Worm (Caenorhabditis elegans) whole organism, L4 larva: ENCODE results near the gene F09G8.5.

Experiments used
- F10B5.3 ChIP-seq: sonication (generic microtip); optimal IDR thresholded peaks from 2 replicates; lab custom pipeline; 2016; ENCODE audit warnings: mild to moderate bottlenecking, missing genetic modification characterization, missing compliant biosample characterization
- T20F7.1 ChIP-seq: fragments of 200-800 bp; sonication (Bioruptor generic); optimal IDR thresholded peaks from 2 replicates; lab custom pipeline; 2018; ENCODE audit warnings: mild to moderate bottlenecking, missing genetic modification characterization, missing compliant biosample characterization
- T26A8.4 ChIP-seq: fragments of 200-800 bp; sonication (Bioruptor generic); IDR thresholded peaks from 2 replicates; pipeline ENCODE4 v1.3.6; 2022; ENCODE audit warnings: missing genetic modification characterization, missing compliant biosample characterization
- ZK546.5 ChIP-seq, 2 experiments: sonication (generic microtip); optimal IDR thresholded peaks; 2 replicates each; lab custom pipeline; 2017; ENCODE audit warnings: missing biosample characterization in 2 of 2, missing genetic modification characterization in 2 of 2
- aly-2 ChIP-seq: sonication (generic microtip); optimal IDR thresholded peaks from 2 replicates; lab custom pipeline; 2018; ENCODE audit warnings: missing biosample characterization, missing genetic modification characterization
- arid-1 ChIP-seq: fragments of 200-800 bp; sonication (Bioruptor generic); conservative IDR thresholded peaks from 2 replicates; pipeline ENCODE4 v1.3.6; 2022; ENCODE audit warnings: missing genetic modification reagents, missing genetic modification characterization, missing compliant biosample characterization
- attf-4 ChIP-seq: sonication (generic microtip); optimal IDR thresholded peaks from 3 replicates; lab custom pipeline; 2017; ENCODE audit warnings: missing biosample characterization, missing genetic modification characterization
- ceh-20 ChIP-seq: fragments of 200-800 bp; sonication (Bioruptor generic); IDR thresholded peaks from 2 replicates; pipeline ENCODE4 v1.3.6; 2022; ENCODE audit warnings: missing genetic modification reagents, missing genetic modification characterization, missing compliant biosample characterization
- ceh-32 ChIP-seq: sonication (generic microtip); optimal IDR thresholded peaks from 2 replicates; lab custom pipeline; 2016; ENCODE audit warnings: mild to moderate bottlenecking, missing genetic modification characterization, missing compliant biosample characterization; ENCODE audit not compliant: poor library complexity
- ctbp-1 ChIP-seq: fragments of 200-800 bp; sonication (Bioruptor generic); IDR thresholded peaks from 2 replicates; pipeline ENCODE4 v1.3.6; 2022; ENCODE audit warnings: missing genetic modification reagents, missing genetic modification characterization, missing compliant biosample characterization
- daf-16 ChIP-seq, 3 experiments: sonication (generic microtip); optimal IDR thresholded peaks; 2 replicates each; lab custom pipeline; 2016 to 2017; ENCODE audit warnings: missing genetic modification characterization in 3 of 3, missing genetic modification reagents in 3 of 3, mild to moderate bottlenecking in 2 of 3, missing compliant biosample characterization in 2 of 3, missing biosample characterization in 1 of 3, moderate library complexity in 1 of 3
- daf-19 ChIP-seq: fragments of 200-800 bp; sonication (Bioruptor generic); conservative IDR thresholded peaks from 2 replicates; pipeline ENCODE4 v1.3.6; 2022; ENCODE audit warnings: missing genetic modification characterization, missing compliant biosample characterization
- dmd-6 ChIP-seq: fragments of 200-800 bp; sonication (Bioruptor generic); IDR thresholded peaks from 2 replicates; pipeline ENCODE4 v1.3.6; 2022; ENCODE audit warnings: missing genetic modification reagents, missing genetic modification characterization, missing compliant biosample characterization
- dmd-9 ChIP-seq: fragments of 200-800 bp; sonication (Bioruptor generic); IDR thresholded peaks from 2 replicates; pipeline ENCODE4 v1.3.6; 2022; ENCODE audit warnings: missing genetic modification reagents, missing genetic modification characterization, missing compliant biosample characterization
- dve-1 ChIP-seq: sonication (generic microtip); optimal IDR thresholded peaks from 2 replicates; lab custom pipeline; 2017; ENCODE audit warnings: antibody characterized with exemption, mild to moderate bottlenecking, missing genetic modification characterization, missing compliant biosample characterization; ENCODE audit not compliant: insufficient read depth
- gei-8 ChIP-seq: fragments of 200-800 bp; sonication (Bioruptor generic); optimal IDR thresholded peaks from 2 replicates; lab custom pipeline; 2018; ENCODE audit warnings: mild to moderate bottlenecking, missing genetic modification characterization, missing compliant biosample characterization
- hlh-11 ChIP-seq: fragments of 200-800 bp; sonication (Bioruptor generic); optimal IDR thresholded peaks from 2 replicates; lab custom pipeline; 2018; ENCODE audit warnings: mild to moderate bottlenecking, missing genetic modification characterization, missing compliant biosample characterization
- jun-1 ChIP-seq: fragments of 150-350 bp; optimal IDR thresholded peaks from 2 replicates; lab custom pipeline; 2014; ENCODE audit warnings: missing biosample characterization, missing genetic modification reagents, missing genetic modification characterization
- lin-38 ChIP-seq: fragments of 200-800 bp; sonication (Bioruptor generic); IDR thresholded peaks from 2 replicates; pipeline ENCODE4 v1.3.6; 2022; ENCODE audit warnings: missing genetic modification reagents, missing genetic modification characterization, missing compliant biosample characterization
- lin-39 ChIP-seq: fragments of 150-350 bp; optimal IDR thresholded peaks from 2 replicates; lab custom pipeline; 2014; ENCODE audit warnings: missing biosample characterization, missing genetic modification reagents, missing genetic modification characterization
- lir-3 ChIP-seq: sonication (generic microtip); optimal IDR thresholded peaks from 2 replicates; lab custom pipeline; 2016; ENCODE audit warnings: mild to moderate bottlenecking, missing genetic modification characterization, missing compliant biosample characterization
- lsy-2 ChIP-seq, 2 experiments: fragments of 150-350 bp in 1 of 2; sonication (generic microtip) in 1 of 2; optimal IDR thresholded peaks; 2 replicates each; lab custom pipeline; 2014 to 2017; ENCODE audit warnings: missing biosample characterization in 2 of 2, missing genetic modification characterization in 2 of 2
- mep-1 ChIP-seq: fragments of 150-350 bp; sonication (generic microtip); optimal IDR thresholded peaks from 3 replicates; lab custom pipeline; 2014; ENCODE audit warnings: missing biosample characterization, missing genetic modification characterization
- mxl-2 ChIP-seq: fragments of 200-800 bp; sonication (Bioruptor generic); conservative IDR thresholded peaks from 2 replicates; pipeline ENCODE4 v1.3.6; 2022; ENCODE audit warnings: missing genetic modification reagents, missing genetic modification characterization, missing compliant biosample characterization
- nhr-11 ChIP-seq: fragments of 150-350 bp; optimal IDR thresholded peaks from 2 replicates; lab custom pipeline; 2014; ENCODE audit warnings: missing biosample characterization, missing genetic modification characterization
- nhr-25 ChIP-seq: sonication (generic microtip); optimal IDR thresholded peaks from 2 replicates; lab custom pipeline; 2017; ENCODE audit warnings: missing genetic modification characterization, mild to moderate bottlenecking, missing compliant biosample characterization, antibody characterized with exemption, moderate library complexity, borderline replicate concordance; ENCODE audit not compliant: insufficient read depth
- nhr-28 ChIP-seq: fragments of 150-350 bp; optimal IDR thresholded peaks from 2 replicates; lab custom pipeline; 2014; ENCODE audit warnings: missing biosample characterization, missing genetic modification characterization
- nhr-76 ChIP-seq: fragments of 150-350 bp; optimal IDR thresholded peaks from 2 replicates; lab custom pipeline; 2014; ENCODE audit warnings: missing biosample characterization, missing genetic modification characterization
- nhr-77 ChIP-seq: fragments of 150-350 bp; optimal IDR thresholded peaks from 2 replicates; lab custom pipeline; 2014; ENCODE audit warnings: missing biosample characterization, missing genetic modification characterization
- php-3 ChIP-seq: fragments of 200-800 bp; sonication (Bioruptor generic); IDR thresholded peaks from 2 replicates; pipeline ENCODE4 v1.3.6; 2022; ENCODE audit warnings: missing genetic modification reagents, missing genetic modification characterization, missing compliant biosample characterization
- pqm-1 ChIP-seq: sonication (generic microtip); optimal IDR thresholded peaks from 2 replicates; lab custom pipeline; 2017; ENCODE audit warnings: missing biosample characterization, missing genetic modification characterization
- rbr-2 ChIP-seq: sonication (generic microtip); optimal IDR thresholded peaks from 2 replicates; lab custom pipeline; 2016; ENCODE audit warnings: missing genotype, missing genetic modification characterization, missing compliant biosample characterization
- saeg-2 ChIP-seq: fragments of 200-800 bp; sonication (Bioruptor generic); IDR thresholded peaks from 2 replicates; pipeline ENCODE4 v1.3.6; 2022; ENCODE audit warnings: missing genetic modification reagents, missing genetic modification characterization, missing compliant biosample characterization
- sdz-12 ChIP-seq: fragments of 200-800 bp; sonication (Bioruptor generic); optimal IDR thresholded peaks from 2 replicates; lab custom pipeline; 2018; ENCODE audit warnings: mild to moderate bottlenecking, missing genetic modification characterization, missing compliant biosample characterization
- set-16 ChIP-seq: fragments of 200-800 bp; sonication (Bioruptor generic); IDR thresholded peaks from 2 replicates; pipeline ENCODE4 v1.3.6; 2022; ENCODE audit warnings: missing genetic modification reagents, missing genetic modification characterization, missing compliant biosample characterization
- snpc-1.2 ChIP-seq: fragments of 200-800 bp; sonication (Bioruptor generic); IDR thresholded peaks from 2 replicates; pipeline ENCODE4 v1.3.6; 2022; ENCODE audit warnings: missing genetic modification reagents, missing genetic modification characterization, missing compliant biosample characterization
- spr-3 ChIP-seq: fragments of 200-800 bp; sonication (Bioruptor generic); optimal IDR thresholded peaks from 2 replicates; lab custom pipeline; 2018; ENCODE audit warnings: mild to moderate bottlenecking, missing genetic modification characterization, missing compliant biosample characterization
- unc-62 ChIP-seq, 3 experiments: fragments of 150-350 bp in 1 of 3; sonication (generic microtip); optimal IDR thresholded peaks in 2 of 3; peaks in 1 of 3; 1 replicate in 1 of 3; 2 replicates in 2 of 3; lab custom pipeline; 2014 to 2017; ENCODE audit warnings: missing biosample characterization in 3 of 3, missing genetic modification characterization in 3 of 3, missing genetic modification reagents in 3 of 3, missing genotype in 1 of 3
- zip-2 ChIP-seq: fragments of 150-350 bp; optimal IDR thresholded peaks from 2 replicates; lab custom pipeline; 2014; ENCODE audit warnings: missing biosample characterization, missing genetic modification characterization

Gene F09G8.5

ce11 chrIII:8232634-8233033 lies 22.1 kb upstream of the F09G8.5 start, which contains the start of gene henn-1:
Gene henn-1, plus strand, starts transcription at chrIII:8232651.
- TF ChIP-seq sdz-12 (GFP tag; lab: Kevin White, UChicago), result peak; percentile 27
- TF ChIP-seq hlh-11 (tag; lab: Kevin White, UChicago), result peak; percentile 3
- TF ChIP-seq unc-62 (GFP tag; optimal IDR thresholded peaks at IDR 0.05 in 1 of 2; lab: Kevin White, UChicago), result peak in 1 of 2 experiments; percentile 56
- TF ChIP-seq unc-62 (tag; optimal IDR thresholded peaks at IDR 0.05; lab: Kevin White, UChicago), result no peak
- TF ChIP-seq ceh-20 (GFP tag; lab: Robert Waterston, UW), result no peak
- TF ChIP-seq mep-1 (tag; lab: Kevin White, UChicago), result peak; percentile 10
- TF ChIP-seq dve-1, result peak; percentile 16
- 0 out of 2 replicates have a peak, but pooled peaks have one; percentile 21 for TF ChIP-seq arid-1 (GFP tag; lab: Robert Waterston, UW)
- 0 out of 2 replicates have a peak, but pooled peaks have one; percentile 8 for TF ChIP-seq ctbp-1
- TF ChIP-seq set-16 (GFP tag; lab: Robert Waterston, UW), result no peak
- peak; percentile 48 for TF ChIP-seq lin-39 (tag; lab: Kevin White, UChicago)
- TF ChIP-seq attf-4 (tag; lab: Kevin White, UChicago), result no peak
- TF ChIP-seq, all 104 proteins: peak for 8

ce11 chrIII:8235358-8235757 lies 19.4 kb upstream of the F09G8.5 start, which contains the start of gene C02F5.14:
Gene C02F5.14, minus strand, starts transcription at chrIII:8235514.
- TF ChIP-seq T26A8.4 (GFP tag; lab: Robert Waterston, UW) (no peak), lin-38 (GFP tag; lab: Robert Waterston, UW) (no peak), jun-1 (tag; lab: Kevin White, UChicago) (no peak), nhr-25 (no peak)

ce11 chrIII:8235880-8236279 lies 18.9 kb upstream of the F09G8.5 start, which contains the start of gene C02F5.5:
Gene C02F5.5, plus strand, starts transcription at chrIII:8236180.
- TF ChIP-seq nhr-11, result no peak
- no peak for TF ChIP-seq rbr-2
- no peak for TF ChIP-seq nhr-76 (tag; lab: Kevin White, UChicago)
- TF ChIP-seq F10B5.3 (tag; lab: Kevin White, UChicago), result no peak
- no peak for TF ChIP-seq ceh-32 (tag; lab: Kevin White, UChicago)
- no peak for TF ChIP-seq spr-3 (GFP tag; lab: Kevin White, UChicago)
- no peak for TF ChIP-seq dmd-9 (GFP tag; lab: Robert Waterston, UW)
- TF ChIP-seq set-16 (GFP tag; lab: Robert Waterston, UW), result no peak
- no peak for TF ChIP-seq aly-2 (tag; lab: Kevin White, UChicago)
- TF ChIP-seq daf-16 (GFP tag; optimal IDR thresholded peaks at IDR 0.05; lab: Kevin White, UChicago), result no peak
- no peak for TF ChIP-seq daf-16 (tag; optimal IDR thresholded peaks at IDR 0.05; lab: Kevin White, UChicago)
- TF ChIP-seq mxl-2 (GFP tag; lab: Robert Waterston, UW), result no peak
- TF ChIP-seq daf-19 (GFP tag; lab: Robert Waterston, UW), result no peak
- no peak for TF ChIP-seq lir-3 (tag; lab: Kevin White, UChicago)

ce11 chrIII:8237827-8238226 lies 16.9 kb upstream of the F09G8.5 start, which contains the start of gene tsp-2:
Gene tsp-2, minus strand, starts transcription at chrIII:8237935.
- TF ChIP-seq nhr-28 (tag; lab: Kevin White, UChicago) (peak; percentile 88), ZK546.5 (tag; optimal IDR thresholded peaks at IDR 0.05; lab: Kevin White, UChicago) (no peak), T20F7.1 (peak; percentile 17), dmd-6 (GFP tag; lab: Robert Waterston, UW) (peak; percentile 84), hlh-11 (tag; lab: Kevin White, UChicago) (peak; percentile 54), daf-16 (GFP tag; optimal IDR thresholded peaks at IDR 0.05; lab: Kevin White, UChicago) (no peak), daf-16 (tag; optimal IDR thresholded peaks at IDR 0.05; lab: Kevin White, UChicago) (peak; percentile 73), saeg-2 (GFP tag; lab: Robert Waterston, UW) (no peak), zip-2 (tag; lab: Kevin White, UChicago) (peak; percentile 6), lin-38 (GFP tag; lab: Robert Waterston, UW) (no peak), lsy-2 (tag; optimal IDR thresholded peaks at IDR 0.05; lab: Kevin White, UChicago) (peak in 1 of 2 experiments; percentile 75), nhr-77 (tag; lab: Kevin White, UChicago) (peak; percentile 73), dve-1 (peak; percentile 76), sdz-12 (GFP tag; lab: Kevin White, UChicago) (no peak), snpc-1.2 (no peak), mep-1 (tag; lab: Kevin White, UChicago) (no peak), unc-62 (GFP tag; optimal IDR thresholded peaks at IDR 0.05 in 1 of 2; lab: Kevin White, UChicago) (peak in 1 of 2 experiments; percentile 28), unc-62 (tag; optimal IDR thresholded peaks at IDR 0.05; lab: Kevin White, UChicago) (no peak), pqm-1 (tag; lab: Kevin White, UChicago) (peak; percentile 39), php-3 (peak; percentile 95), gei-8 (no peak)
